Fruit fly (Drosophila melanogaster) whole organism, embryonic: ENCODE data around the gene wam.

Source experiments
- Atf6 ChIP-seq: fragments of 200-800 bp; sonication (Bioruptor generic); IDR thresholded peaks from 2 replicates; pipeline ENCODE4 v1.3.6; 2022; ENCODE audit warnings: missing biosample characterization, missing genetic modification characterization
- CG10274 ChIP-seq: fragments of 200-800 bp; sonication (Bioruptor generic); optimal IDR thresholded peaks from 3 replicates; lab custom pipeline; 2017; ENCODE audit warnings: missing biosample characterization, mild to moderate bottlenecking, missing genetic modification characterization
- CG10654 ChIP-seq: fragments of 200-800 bp; sonication (Bioruptor generic); optimal IDR thresholded peaks from 2 replicates; lab custom pipeline; 2016; ENCODE audit warnings: missing biosample characterization, missing genetic modification characterization
- CG11398 ChIP-seq: fragments of 200-800 bp; sonication (Bioruptor generic); optimal IDR thresholded peaks from 2 replicates; lab custom pipeline; 2016; ENCODE audit warnings: missing biosample characterization, missing genetic modification characterization
- CG11696 ChIP-seq: fragments of 200-800 bp; sonication (Bioruptor generic); IDR thresholded peaks from 2 replicates; pipeline ENCODE4 v1.3.6; 2022; ENCODE audit warnings: missing biosample characterization, missing genetic modification characterization
- CG12071 ChIP-seq: fragments of 200-800 bp; sonication (Bioruptor generic); optimal IDR thresholded peaks from 3 replicates; lab custom pipeline; 2018; ENCODE audit warnings: missing biosample characterization, mild to moderate bottlenecking, missing genetic modification characterization
- CG12769 ChIP-seq: fragments of 200-800 bp; sonication (Bioruptor generic); optimal IDR thresholded peaks from 2 replicates; lab custom pipeline; 2019; ENCODE audit warnings: missing biosample characterization, mild to moderate bottlenecking, missing genetic modification characterization, moderate library complexity
- CG13775 ChIP-seq: fragments of 200-800 bp; sonication (Bioruptor generic); optimal IDR thresholded peaks from 3 replicates; lab custom pipeline; 2017; ENCODE audit warnings: missing biosample characterization, mild to moderate bottlenecking, missing genetic modification characterization
- CG14014 ChIP-seq: fragments of 200-800 bp; sonication (Bioruptor generic); IDR thresholded peaks from 2 replicates; pipeline ENCODE4 v1.3.6; 2022; ENCODE audit warnings: missing biosample characterization, missing genetic modification characterization
- CG16863 ChIP-seq: fragments of 200-800 bp; sonication (Bioruptor generic); optimal IDR thresholded peaks from 3 replicates; lab custom pipeline; 2016; ENCODE audit warnings: missing biosample characterization, missing genetic modification characterization
- CG17361 ChIP-seq: fragments of 200-800 bp; sonication (Bioruptor generic); IDR thresholded peaks from 3 replicates; pipeline ENCODE4 v1.3.6; 2022; ENCODE audit warnings: missing biosample characterization, missing genetic modification characterization
- CG18262 ChIP-seq: fragments of 200-800 bp; optimal IDR thresholded peaks from 3 replicates; lab custom pipeline; 2019; ENCODE audit warnings: missing biosample characterization, mild to moderate bottlenecking, missing genetic modification characterization, moderate library complexity
- CG3281 ChIP-seq: fragments of 200-800 bp; sonication (Bioruptor generic); optimal IDR thresholded peaks from 3 replicates; lab custom pipeline; 2017; ENCODE audit warnings: missing biosample characterization, mild to moderate bottlenecking, missing genetic modification characterization
- CG4707 ChIP-seq: fragments of 200-800 bp; sonication (Bioruptor generic); optimal IDR thresholded peaks from 2 replicates; lab custom pipeline; 2018; ENCODE audit warnings: missing biosample characterization, mild to moderate bottlenecking, missing genetic modification characterization, moderate library complexity
- CG4820 ChIP-seq: fragments of 200-800 bp; sonication (Bioruptor generic); optimal IDR thresholded peaks from 3 replicates; lab custom pipeline; 2016; ENCODE audit warnings: missing biosample characterization, missing genetic modification characterization
- CG6254 ChIP-seq: fragments of 200-800 bp; sonication (Bioruptor generic); optimal IDR thresholded peaks from 3 replicates; lab custom pipeline; 2017; ENCODE audit warnings: mild to moderate bottlenecking, missing biosample characterization, missing genetic modification reagents, missing genetic modification characterization
- CG6654 ChIP-seq: fragments of 200-800 bp; sonication (Bioruptor generic); optimal IDR thresholded peaks from 2 replicates; lab custom pipeline; 2017; ENCODE audit warnings: missing biosample characterization, mild to moderate bottlenecking, missing genetic modification characterization
- CG6683 ChIP-seq: fragments of 200-800 bp; sonication (Bioruptor generic); optimal IDR thresholded peaks from 2 replicates; lab custom pipeline; 2017; ENCODE audit warnings: missing biosample characterization, mild to moderate bottlenecking, missing genetic modification characterization, missing genetic modification reagents
- CG7786 ChIP-seq: fragments of 200-800 bp; sonication (Bioruptor generic); optimal IDR thresholded peaks from 2 replicates; lab custom pipeline; 2016; ENCODE audit warnings: missing biosample characterization, missing genetic modification characterization
- CG8089 ChIP-seq: fragments of 200-800 bp; sonication (Bioruptor generic); optimal IDR thresholded peaks from 3 replicates; lab custom pipeline; 2016; ENCODE audit warnings: missing biosample characterization, missing genetic modification characterization
- CG8290 ChIP-seq, 3 experiments: fragments of 200-800 bp; sonication (Bioruptor generic); optimal IDR thresholded peaks; 2 replicates each; lab custom pipeline; 2016 to 2019; ENCODE audit warnings: missing biosample characterization in 3 of 3, missing genetic modification characterization in 3 of 3, mild to moderate bottlenecking in 2 of 3, moderate library complexity in 1 of 3
- CG8478 ChIP-seq: fragments of >200 bp; optimal IDR thresholded peaks from 2 replicates; lab custom pipeline; 2018
- CHES-1-like ChIP-seq: fragments of 200-800 bp; sonication (Bioruptor generic); optimal IDR thresholded peaks from 2 replicates; lab custom pipeline; 2016; ENCODE audit warnings: missing biosample characterization, missing genetic modification characterization
- CTCF ChIP-seq: fragments of 200-800 bp; sonication (Bioruptor generic); optimal IDR thresholded peaks from 2 replicates; lab custom pipeline; 2017; ENCODE audit warnings: missing biosample characterization, mild to moderate bottlenecking, missing genetic modification characterization, moderate library complexity
- Dbx ChIP-seq: fragments of 200-800 bp; sonication (Bioruptor generic); IDR thresholded peaks from 3 replicates; pipeline ENCODE4 v1.3.6; 2022; ENCODE audit warnings: missing biosample characterization, missing genetic modification characterization
- Doc2 ChIP-seq: fragments of 200-800 bp; sonication (Bioruptor generic); IDR thresholded peaks from 2 replicates; pipeline ENCODE4 v1.3.6; 2022; ENCODE audit warnings: missing biosample characterization, missing genetic modification characterization
- H15 ChIP-seq: fragments of 200-800 bp; sonication (Bioruptor generic); IDR thresholded peaks from 3 replicates; pipeline ENCODE4 v1.3.6; 2022; ENCODE audit warnings: missing biosample characterization, missing genetic modification characterization
- Hr3 ChIP-seq: fragments of 200-800 bp; sonication (Bioruptor generic); optimal IDR thresholded peaks from 3 replicates; lab custom pipeline; 2016; ENCODE audit warnings: missing biosample characterization, missing genetic modification characterization
- MBD-R2 ChIP-seq: fragments of 200-800 bp; sonication (Bioruptor generic); IDR thresholded peaks from 2 replicates; pipeline ENCODE4 v1.3.6; 2022; ENCODE audit warnings: missing biosample characterization, missing genetic modification characterization
- Max ChIP-seq: fragments of 200-800 bp; sonication (Bioruptor generic); optimal IDR thresholded peaks from 2 replicates; lab custom pipeline; 2016; ENCODE audit warnings: missing biosample characterization, mild to moderate bottlenecking, missing genetic modification characterization
- NC2α ChIP-seq: fragments of 200-800 bp; sonication (Bioruptor generic); optimal IDR thresholded peaks from 2 replicates; lab custom pipeline; 2016; ENCODE audit warnings: missing biosample characterization, missing genetic modification characterization
- Sin3A ChIP-seq: fragments of >200 bp; optimal IDR thresholded peaks from 2 replicates; lab custom pipeline; 2018
- Taf1 ChIP-seq: fragments of 200-800 bp; sonication (Bioruptor generic); IDR thresholded peaks from 2 replicates; pipeline ENCODE4 v1.3.6; 2022; ENCODE audit warnings: missing biosample characterization, missing genetic modification characterization
- Vsx1 ChIP-seq: fragments of 200-800 bp; sonication (Bioruptor generic); optimal IDR thresholded peaks from 2 replicates; lab custom pipeline; 2017; ENCODE audit warnings: missing biosample characterization, mild to moderate bottlenecking, missing genetic modification characterization, missing genetic modification reagents
- Xbp1 ChIP-seq: fragments of 200-800 bp; sonication (Bioruptor generic); optimal IDR thresholded peaks from 3 replicates; lab custom pipeline; 2016; ENCODE audit warnings: missing biosample characterization, mild to moderate bottlenecking, missing genetic modification characterization
- YL-1 ChIP-seq: fragments of 200-800 bp; sonication (Bioruptor generic); optimal IDR thresholded peaks from 3 replicates; lab custom pipeline; 2017; ENCODE audit warnings: missing biosample characterization, mild to moderate bottlenecking, missing genetic modification characterization
- ci ChIP-seq: fragments of 200-800 bp; sonication (Bioruptor generic); IDR thresholded peaks from 3 replicates; pipeline ENCODE4 v1.3.6; 2022; ENCODE audit warnings: missing biosample characterization, missing genetic modification characterization
- ems ChIP-seq: fragments of 200-800 bp; sonication (Bioruptor generic); optimal IDR thresholded peaks from 3 replicates; lab custom pipeline; 2016; ENCODE audit warnings: missing biosample characterization, missing genetic modification characterization
- esg ChIP-seq: fragments of 200-800 bp; sonication (Bioruptor generic); conservative IDR thresholded peaks from 2 replicates; pipeline ENCODE4 v1.3.6; 2022; ENCODE audit warnings: missing biosample characterization, missing genetic modification characterization
- ewg ChIP-seq: fragments of 200-800 bp; sonication (Bioruptor generic); optimal IDR thresholded peaks from 3 replicates; lab custom pipeline; 2017; ENCODE audit warnings: mild to moderate bottlenecking, missing biosample characterization, missing genetic modification reagents, missing genetic modification characterization
- fd102C ChIP-seq: fragments of 200-800 bp; sonication (Bioruptor generic); optimal IDR thresholded peaks from 2 replicates; lab custom pipeline; 2018; ENCODE audit warnings: missing biosample characterization, mild to moderate bottlenecking, missing genetic modification characterization, moderate library complexity
- fd64A ChIP-seq: fragments of 200-800 bp; sonication (Bioruptor generic); optimal IDR thresholded peaks from 3 replicates; lab custom pipeline; 2018; ENCODE audit warnings: missing biosample characterization, mild to moderate bottlenecking, missing genetic modification characterization
- gcm ChIP-seq: fragments of 200-800 bp; sonication (Bioruptor generic); optimal IDR thresholded peaks from 2 replicates; lab custom pipeline; 2019; ENCODE audit warnings: missing biosample characterization, mild to moderate bottlenecking, missing genetic modification characterization, moderate library complexity
- h ChIP-seq: fragments of >200 bp; optimal IDR thresholded peaks from 2 replicates; lab custom pipeline; 2017
- ind ChIP-seq: fragments of 200-800 bp; sonication (Bioruptor generic); optimal IDR thresholded peaks from 3 replicates; lab custom pipeline; 2016; ENCODE audit warnings: missing biosample characterization, missing genetic modification characterization
- insv ChIP-seq, 2 experiments: fragments of 200-800 bp; sonication (Bioruptor generic); optimal IDR thresholded peaks; 3 replicates each; lab custom pipeline; 2016 to 2018; ENCODE audit warnings: missing biosample characterization in 2 of 2, missing genetic modification characterization in 2 of 2
- kay ChIP-seq: fragments of 200-800 bp; sonication (Bioruptor generic); optimal IDR thresholded peaks from 2 replicates; lab custom pipeline; 2016; ENCODE audit warnings: missing biosample characterization, missing genetic modification characterization
- nom ChIP-seq: fragments of 200-800 bp; sonication (Bioruptor generic); optimal IDR thresholded peaks from 2 replicates; lab custom pipeline; 2017; ENCODE audit warnings: missing biosample characterization, missing genetic modification characterization, mild to moderate bottlenecking, moderate library complexity, missing genetic modification reagents
- org-1 ChIP-seq: fragments of 200-800 bp; sonication (Bioruptor generic); optimal IDR thresholded peaks from 2 replicates; lab custom pipeline; 2017; ENCODE audit warnings: missing biosample characterization, missing genetic modification characterization
- otp ChIP-seq: fragments of 200-800 bp; sonication (Bioruptor generic); IDR thresholded peaks from 3 replicates; pipeline ENCODE4, ENCODE4 v1.3.6; 2022; ENCODE audit warnings: missing biosample characterization, missing genetic modification characterization
- repo ChIP-seq: fragments of 200-800 bp; sonication (Bioruptor generic); optimal IDR thresholded peaks from 2 replicates; lab custom pipeline; 2016; ENCODE audit warnings: missing biosample characterization, missing genetic modification characterization
- slp2 ChIP-seq: fragments of 200-800 bp; sonication (Bioruptor generic); optimal IDR thresholded peaks from 2 replicates; lab custom pipeline; 2016; ENCODE audit warnings: missing biosample characterization, missing genetic modification characterization
- zfh1 ChIP-seq: fragments of 200-800 bp; sonication (Bioruptor generic); IDR thresholded peaks from 3 replicates; pipeline ENCODE4 v1.3.6; 2022; ENCODE audit warnings: missing biosample characterization, missing genetic modification characterization

The wam gene

DNA sequence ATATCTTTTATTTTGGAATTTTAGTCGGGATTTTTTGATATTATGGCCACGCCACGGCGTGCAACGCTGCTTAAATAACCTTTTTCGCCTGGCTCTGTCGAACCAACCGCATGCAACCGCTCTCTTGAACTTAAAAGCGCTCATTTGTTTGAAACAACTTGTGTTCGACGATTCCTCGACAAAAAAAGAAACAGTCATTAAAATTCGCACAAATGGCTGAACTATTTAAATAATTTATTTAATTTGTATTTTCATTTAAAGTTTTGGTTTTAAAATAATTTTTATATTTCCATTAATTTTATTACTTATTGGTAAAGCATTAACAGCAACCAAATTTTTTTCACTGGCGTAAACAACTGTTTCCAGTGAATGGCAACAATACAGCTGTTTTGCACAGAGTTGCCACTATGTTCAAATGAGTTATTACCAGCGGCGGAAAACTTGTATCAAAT, 7.0 kb downstream of the wam start, which contains the start of the genes orb and Cdc16 (continued):
- TF ChIP-seq org-1 (GFP tag; lab: Kevin White, UChicago), result peak; percentile 76
- peak; percentile 91 for TF ChIP-seq Atf6 (GFP tag; lab: Robert Waterston, UW)
- peak; percentile 28 for TF ChIP-seq CG11398 (GFP tag; lab: Kevin White, UChicago)
- peak in 1 of 2 experiments; percentile 69 for TF ChIP-seq insv (GFP tag; optimal IDR thresholded peaks at IDR 0.05; lab: Kevin White, UChicago)
- peak; percentile 53 for TF ChIP-seq CG16863
- peak; percentile 81 for TF ChIP-seq CG4820 (GFP tag; lab: Kevin White, UChicago)
- peak; percentile 47 for TF ChIP-seq CG6654 (GFP tag; lab: Kevin White, UChicago)
- peak; percentile 71 for TF ChIP-seq Vsx1 (GFP tag; lab: Kevin White, UChicago)
- TF ChIP-seq esg (GFP tag; lab: Robert Waterston, UW), result peak; percentile 87
- TF ChIP-seq ind (GFP tag; lab: Kevin White, UChicago), result peak; percentile 92
- peak; percentile 64 for TF ChIP-seq nom (GFP tag; lab: Kevin White, UChicago)
- peak; percentile 89 for TF ChIP-seq CG10654 (GFP tag; lab: Kevin White, UChicago)
- TF ChIP-seq CG14014, result peak; percentile 90
- peak; percentile 51 for TF ChIP-seq YL-1 (GFP tag; lab: Kevin White, UChicago)
- peak; percentile 93 for TF ChIP-seq ci (GFP tag; lab: Robert Waterston, UW)
- peak; percentile 88 for TF ChIP-seq otp (GFP tag; lab: Robert Waterston, UW)
- peak; percentile 23 for TF ChIP-seq CG8089 (GFP tag; lab: Kevin White, UChicago)
- peak; percentile 86 for TF ChIP-seq CG12769 (tag; lab: Kevin White, UChicago)
- no peak for TF ChIP-seq Sin3A
- TF ChIP-seq CG10274 (GFP tag; lab: Kevin White, UChicago), result peak; percentile 15
- peak; percentile 99 for TF ChIP-seq MBD-R2 (GFP tag; lab: Robert Waterston, UW)
- TF ChIP-seq CG8290 (GFP tag; optimal IDR thresholded peaks at IDR 0.05; lab: Kevin White, UChicago), result peak; percentile 73
- TF ChIP-seq CG8290 (tag; optimal IDR thresholded peaks at IDR 0.05; lab: Kevin White, UChicago), result peak in 1 of 2 experiments; percentile 87
- TF ChIP-seq NC2α (GFP tag; lab: Kevin White, UChicago), result peak; percentile 49
- TF ChIP-seq Xbp1, result peak; percentile 95
- peak; percentile 88 for TF ChIP-seq H15
- peak; percentile 85 for TF ChIP-seq CG6683
- peak; percentile 90 for TF ChIP-seq CG3281 (GFP tag; lab: Kevin White, UChicago)
- TF ChIP-seq CG18262, result peak; percentile 91
- TF ChIP-seq Max, result peak; percentile 82
- peak; percentile 90 for TF ChIP-seq gcm (GFP tag; lab: Kevin White, UChicago)
- peak; percentile 68 for TF ChIP-seq CG12071 (GFP tag; lab: Kevin White, UChicago)
- peak; percentile 68 for TF ChIP-seq CHES-1-like
- peak; percentile 64 for TF ChIP-seq slp2 (GFP tag; lab: Kevin White, UChicago)
- peak; percentile 54 for TF ChIP-seq CTCF (GFP tag; lab: Kevin White, UChicago)
- TF ChIP-seq ewg (GFP tag; lab: Kevin White, UChicago), result peak; percentile 77
- peak; percentile 93 for TF ChIP-seq CG17361 (GFP tag; lab: Robert Waterston, UW)
- TF ChIP-seq Doc2, result no peak
- peak; percentile 93 for TF ChIP-seq zfh1 (GFP tag; lab: Robert Waterston, UW)
- TF ChIP-seq Taf1, result peak; percentile 40; the same call in 1 of the 2 replicates
- peak; percentile 95 for TF ChIP-seq Dbx (GFP tag; lab: Robert Waterston, UW)
- peak; percentile 73 for TF ChIP-seq CG4707 (GFP tag; lab: Kevin White, UChicago)
- TF ChIP-seq ems (GFP tag; lab: Kevin White, UChicago), result peak; percentile 84
- peak; percentile 92 for TF ChIP-seq Hr3 (GFP tag; lab: Kevin White, UChicago)
- peak; percentile 30 for TF ChIP-seq fd102C (GFP tag; lab: Kevin White, UChicago)
- TF ChIP-seq CG7786 (GFP tag; lab: Kevin White, UChicago), result peak; percentile 51
- no peak for TF ChIP-seq repo
- no peak for TF ChIP-seq CG8478 (lab: Kevin White, UChicago)
- peak; percentile 80 for TF ChIP-seq CG11696 (GFP tag; lab: Robert Waterston, UW)
- no peak for TF ChIP-seq h (lab: Kevin White, UChicago)
- TF ChIP-seq kay (GFP tag; lab: Kevin White, UChicago), result peak; percentile 90
- no peak for TF ChIP-seq fd64A (GFP tag; lab: Kevin White, UChicago)
- TF ChIP-seq CG13775 (GFP tag; lab: Kevin White, UChicago), result peak; percentile 90
- TF ChIP-seq CG6254 (GFP tag; lab: Kevin White, UChicago), result peak; percentile 82
